Fruit fly (Drosophila melanogaster): ENCODE measurements around the gene CG32344.

The CG32344 gene

dm6 chr3L:342839-343238 is 18.3 kb upstream of the CG32344 start, which contains the start of gene mthl10:
mthl10 (minus strand) TSS chr3L:342915.
- no peak for TF ChIP-seq Rel (GFP tag; optimal IDR thresholded peaks at IDR 0.05)
- peak; percentile 49 for TF ChIP-seq Rel (tag; optimal IDR thresholded peaks at IDR 0.05)
- no peak for TF ChIP-seq pan (optimal IDR thresholded peaks at IDR 0.05)
- peak; percentile 22 for TF ChIP-seq Myc (optimal IDR thresholded peaks at IDR 0.05)
- peak; percentile 73 for TF ChIP-seq lola (GFP tag; optimal IDR thresholded peaks at IDR 0.05)
- no peak for TF ChIP-seq CG9705 (GFP tag; optimal IDR thresholded peaks at IDR 0.05)
- TF ChIP-seq foxo (GFP tag; optimal IDR thresholded peaks at IDR 0.05), result peak in 1 of 2 experiments; percentile 57
- TF ChIP-seq sage (GFP tag; optimal IDR thresholded peaks at IDR 0.05), result peak; percentile 40

- TF ChIP-seq psq (GFP tag; optimal IDR thresholded peaks at IDR 0.05) (no peak), Hnf4 (GFP tag; optimal IDR thresholded peaks at IDR 0.05) (no peak), Hr83 (GFP tag; optimal IDR thresholded peaks at IDR 0.05; ENCODE audit: poor library complexity, severe bottlenecking) (peak; percentile 7), Rel (GFP tag; optimal IDR thresholded peaks at IDR 0.05) (no peak), Rel (tag; optimal IDR thresholded peaks at IDR 0.05) (peak; percentile 92), h (GFP tag; optimal IDR thresholded peaks at IDR 0.05) (peak; percentile 31), Sp1 (GFP tag; optimal IDR thresholded peaks at IDR 0.05) (peak; percentile 13)
These were observed 16.7 kb upstream of the CG32344 start for dm6 chr3L:341052-341852.

dm6 chr3L:340569-340968 is 16.0 kb upstream of the CG32344 start:
- TF ChIP-seq h (GFP tag; optimal IDR thresholded peaks at IDR 0.05), result no peak
- TF ChIP-seq woc (GFP tag; optimal IDR thresholded peaks at IDR 0.05), result no peak

dm6 chr3L:340124-340523 is 15.6 kb upstream of the CG32344 start:
- TF ChIP-seq Vsx2 (GFP tag; optimal IDR thresholded peaks at IDR 0.05; ENCODE audit: partially characterized antibody) (no peak), HLH106 (tag; optimal IDR thresholded peaks at IDR 0.05) (no peak), Dfd (GFP tag; optimal IDR thresholded peaks at IDR 0.05) (no peak), lola (GFP tag; optimal IDR thresholded peaks at IDR 0.05) (no peak), CrebA (GFP tag; optimal IDR thresholded peaks at IDR 0.05; ENCODE audit: borderline replicate concordance) (no peak), Mio (GFP tag; optimal IDR thresholded peaks at IDR 0.05) (no peak), sage (GFP tag; optimal IDR thresholded peaks at IDR 0.05) (no peak), pan (optimal IDR thresholded peaks at IDR 0.05) (no peak), CG9705 (GFP tag; optimal IDR thresholded peaks at IDR 0.05) (no peak)

dm6 chr3L:339072-339471 is 14.6 kb upstream of the CG32344 start:
- TF ChIP-seq Mio (GFP tag; optimal IDR thresholded peaks at IDR 0.05) (no peak), Sp1 (GFP tag; optimal IDR thresholded peaks at IDR 0.05) (peak; percentile 18), fru (GFP tag; optimal IDR thresholded peaks at IDR 0.05) (no peak), GATAd (GFP tag; optimal IDR thresholded peaks at IDR 0.05) (no peak), Hr83 (GFP tag; optimal IDR thresholded peaks at IDR 0.05; ENCODE audit: poor library complexity, severe bottlenecking) (no peak), h (GFP tag; optimal IDR thresholded peaks at IDR 0.05) (peak; percentile 15), br (GFP tag; optimal IDR thresholded peaks at IDR 0.05) (no peak), Rel (GFP tag; optimal IDR thresholded peaks at IDR 0.05) (no peak), Rel (tag; optimal IDR thresholded peaks at IDR 0.05) (peak; percentile 6), usp (GFP tag; optimal IDR thresholded peaks at IDR 0.05) (no peak), foxo (GFP tag; optimal IDR thresholded peaks at IDR 0.05) (peak in 1 of 2 experiments; percentile 24), dl (GFP tag; optimal IDR thresholded peaks at IDR 0.05; ENCODE audit: insufficient read depth in 1 of 2, partially characterized antibody in 2 of 2) (no peak), Myc (optimal IDR thresholded peaks at IDR 0.05) (no peak), Hnf4 (GFP tag; optimal IDR thresholded peaks at IDR 0.05) (peak; percentile 14), HLH106 (tag; optimal IDR thresholded peaks at IDR 0.05) (peak; percentile 15), Vsx2 (GFP tag; optimal IDR thresholded peaks at IDR 0.05; ENCODE audit: partially characterized antibody) (no peak), Abd-B (GFP tag; optimal IDR thresholded peaks at IDR 0.05) (no peak), Jra (GFP tag; optimal IDR thresholded peaks at IDR 0.05) (no peak)

dm6 chr3L:338116-338515 is 13.6 kb upstream of the CG32344 start:
- TF ChIP-seq CG9705 (GFP tag; optimal IDR thresholded peaks at IDR 0.05) (no peak), Rel (GFP tag; optimal IDR thresholded peaks at IDR 0.05) (no peak), Rel (tag; optimal IDR thresholded peaks at IDR 0.05) (peak; percentile 17)
